Worm (Caenorhabditis elegans): ENCODE measurements around the gene clec-260.

DNA sequence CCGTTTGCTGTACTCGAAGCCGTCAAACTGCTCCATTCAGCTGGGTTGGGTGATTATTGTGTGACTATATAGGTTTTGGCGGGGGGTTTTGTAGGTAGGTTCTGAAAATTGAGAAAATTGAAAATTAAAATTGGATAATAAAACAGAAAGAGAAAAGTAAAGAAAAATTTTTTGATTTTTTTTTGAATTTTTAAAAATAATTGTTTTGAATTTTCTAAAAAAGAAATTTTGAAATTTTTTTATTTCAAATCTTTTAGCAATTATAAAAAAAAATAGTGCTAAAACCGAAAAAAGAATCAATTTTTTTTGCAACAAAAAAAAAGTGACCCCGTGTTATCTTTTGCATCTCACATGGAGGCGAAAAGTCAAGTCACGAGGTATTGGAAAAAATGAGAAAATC is 18.3 kb upstream of the clec-260 start, which contains the start of gene unc-51:
- no peak for TF ChIP-seq unc-62 (GFP tag; optimal IDR thresholded peaks at IDR 0.05)
- no peak for TF ChIP-seq egl-27 (tag; optimal IDR thresholded peaks at IDR 0.05)
- TF ChIP-seq skn-1 (tag; optimal IDR thresholded peaks at IDR 0.05) = no peak
- TF ChIP-seq lin-39 (tag; optimal IDR thresholded peaks at IDR 0.05) = no peak
- TF ChIP-seq ztf-11 (tag; optimal IDR thresholded peaks at IDR 0.05) = no peak
- TF ChIP-seq zag-1 (tag; optimal IDR thresholded peaks at IDR 0.05) = no peak
- TF ChIP-seq ceh-28 (tag; optimal IDR thresholded peaks at IDR 0.05) = no peak
- no peak for TF ChIP-seq ceh-9 (tag; optimal IDR thresholded peaks at IDR 0.05)
